Worm (Caenorhabditis elegans) whole organism, late embryonic: ENCODE results near the gene cdka-1.

Source experiments
- C08G9.2 ChIP-seq: sonication (generic microtip); optimal IDR thresholded peaks from 2 replicates; lab custom pipeline; 2016; ENCODE audit warnings: mild to moderate bottlenecking, missing genetic modification characterization, moderate library complexity, missing compliant biosample characterization
- C38D4.7 ChIP-seq: fragments of 200-800 bp; sonication (Bioruptor generic); optimal IDR thresholded peaks from 2 replicates; lab custom pipeline; 2018; ENCODE audit warnings: mild to moderate bottlenecking, missing genetic modification characterization, moderate library complexity, missing compliant biosample characterization
- F13H6.1 ChIP-seq: sonication (generic microtip); optimal IDR thresholded peaks from 2 replicates; lab custom pipeline; 2016; ENCODE audit warnings: missing genetic modification characterization, missing compliant biosample characterization
- K02D7.2 ChIP-seq: sonication (generic microtip); optimal IDR thresholded peaks from 2 replicates; lab custom pipeline; 2017; ENCODE audit warnings: mild to moderate bottlenecking, missing genetic modification characterization, missing compliant biosample characterization
- ahr-1 ChIP-seq: sonication (generic microtip); optimal IDR thresholded peaks from 2 replicates; lab custom pipeline; 2016; ENCODE audit warnings: missing genetic modification characterization, missing compliant biosample characterization
- ceh-19 ChIP-seq: fragments of 200-800 bp; sonication (Bioruptor generic); optimal IDR thresholded peaks from 2 replicates; lab custom pipeline; 2018; ENCODE audit warnings: mild to moderate bottlenecking, missing genetic modification characterization, missing compliant biosample characterization
- ceh-24 ChIP-seq: sonication (generic microtip); optimal IDR thresholded peaks from 2 replicates; lab custom pipeline; 2016; ENCODE audit warnings: mild to moderate bottlenecking, missing genetic modification characterization, missing compliant biosample characterization
- ceh-31 ChIP-seq: sonication (generic microtip); optimal IDR thresholded peaks from 2 replicates; lab custom pipeline; 2016; ENCODE audit warnings: missing genetic modification characterization, missing compliant biosample characterization
- ceh-34 ChIP-seq: sonication (generic microtip); optimal IDR thresholded peaks from 2 replicates; lab custom pipeline; 2016; ENCODE audit warnings: mild to moderate bottlenecking, missing genetic modification characterization, missing compliant biosample characterization
- ceh-45 ChIP-seq: fragments of 200-800 bp; sonication (Bioruptor generic); IDR thresholded peaks from 2 replicates; pipeline ENCODE4 v1.3.6; 2022; ENCODE audit warnings: missing genetic modification reagents, missing genetic modification characterization, missing compliant biosample characterization
- ceh-48 ChIP-seq: sonication (generic microtip); optimal IDR thresholded peaks from 2 replicates; lab custom pipeline; 2016; ENCODE audit warnings: missing genetic modification characterization, inconsistent platforms, missing compliant biosample characterization
- ceh-9 ChIP-seq: sonication (generic microtip); optimal IDR thresholded peaks from 2 replicates; lab custom pipeline; 2016; ENCODE audit warnings: mild to moderate bottlenecking, missing genetic modification characterization, inconsistent platforms, missing compliant biosample characterization
- che-1 ChIP-seq: sonication (generic microtip); optimal IDR thresholded peaks from 2 replicates; lab custom pipeline; 2016; ENCODE audit warnings: mild to moderate bottlenecking, missing genetic modification characterization, missing compliant biosample characterization
- dmd-4 ChIP-seq: sonication (generic microtip); optimal IDR thresholded peaks from 2 replicates; lab custom pipeline; 2016; ENCODE audit warnings: borderline replicate concordance, missing genetic modification characterization, missing compliant biosample characterization
- elt-2 ChIP-seq: sonication (generic microtip); optimal IDR thresholded peaks from 2 replicates; lab custom pipeline; 2016; ENCODE audit warnings: missing genetic modification reagents, missing genetic modification characterization, missing compliant biosample characterization
- ets-4 ChIP-seq: sonication (generic microtip); optimal IDR thresholded peaks from 2 replicates; lab custom pipeline; 2016; ENCODE audit warnings: missing genetic modification characterization, missing compliant biosample characterization
- eyg-1 ChIP-seq: sonication (generic microtip); optimal IDR thresholded peaks from 2 replicates; lab custom pipeline; 2016; ENCODE audit warnings: missing genotype, missing genetic modification characterization, missing compliant biosample characterization
- fax-1 ChIP-seq: sonication (generic microtip); optimal IDR thresholded peaks from 2 replicates; lab custom pipeline; 2016; ENCODE audit warnings: missing genotype, missing genetic modification characterization, missing compliant biosample characterization
- fkh-6 ChIP-seq: sonication (generic microtip); optimal IDR thresholded peaks from 2 replicates; lab custom pipeline; 2016; ENCODE audit warnings: missing genetic modification characterization, missing compliant biosample characterization
- gmeb-2 ChIP-seq: sonication (generic microtip); optimal IDR thresholded peaks from 2 replicates; lab custom pipeline; 2016; ENCODE audit warnings: missing genetic modification characterization, inconsistent platforms, missing compliant biosample characterization
- hlh-13 ChIP-seq: fragments of 200-800 bp; sonication (Bioruptor generic); optimal IDR thresholded peaks from 2 replicates; lab custom pipeline; 2018; ENCODE audit warnings: mild to moderate bottlenecking, missing genetic modification characterization, missing compliant biosample characterization
- hlh-15 ChIP-seq: sonication (generic microtip); optimal IDR thresholded peaks from 2 replicates; lab custom pipeline; 2016; ENCODE audit warnings: missing genetic modification characterization, missing compliant biosample characterization
- hlh-30 ChIP-seq: sonication (generic microtip); optimal IDR thresholded peaks from 2 replicates; lab custom pipeline; 2017; ENCODE audit warnings: antibody characterized with exemption, missing genetic modification characterization, missing compliant biosample characterization; ENCODE audit not compliant: insufficient read depth
- hlh-6 ChIP-seq: sonication (generic microtip); optimal IDR thresholded peaks from 2 replicates; lab custom pipeline; 2016; ENCODE audit warnings: missing genotype, missing genetic modification characterization, missing compliant biosample characterization
- hlh-8 ChIP-seq: sonication (generic microtip); optimal IDR thresholded peaks from 2 replicates; lab custom pipeline; 2016; ENCODE audit warnings: missing genotype, missing genetic modification characterization, missing compliant biosample characterization
- lim-6 ChIP-seq: sonication (generic microtip); optimal IDR thresholded peaks from 2 replicates; lab custom pipeline; 2016; ENCODE audit warnings: missing genetic modification characterization, missing compliant biosample characterization
- lin-11 ChIP-seq: fragments of 200-800 bp; sonication (Bioruptor generic); optimal IDR thresholded peaks from 2 replicates; lab custom pipeline; 2018; ENCODE audit warnings: mild to moderate bottlenecking, missing genetic modification characterization, missing compliant biosample characterization
- madf-2 ChIP-seq: sonication (generic microtip); optimal IDR thresholded peaks from 2 replicates; lab custom pipeline; 2017; ENCODE audit warnings: missing genetic modification characterization, missing compliant biosample characterization
- mec-3 ChIP-seq: sonication (generic microtip); optimal IDR thresholded peaks from 2 replicates; lab custom pipeline; 2016; ENCODE audit warnings: borderline replicate concordance, missing genetic modification characterization, missing compliant biosample characterization
- nhr-232 ChIP-seq: sonication (generic microtip); optimal IDR thresholded peaks from 2 replicates; lab custom pipeline; 2016; ENCODE audit warnings: missing genetic modification characterization, missing compliant biosample characterization
- pax-1 ChIP-seq: fragments of 150-350 bp; optimal IDR thresholded peaks from 2 replicates; lab custom pipeline; 2014; ENCODE audit warnings: missing biosample characterization, missing genetic modification characterization
- pha-2 ChIP-seq: sonication (generic microtip); optimal IDR thresholded peaks from 2 replicates; lab custom pipeline; 2017; ENCODE audit warnings: mild to moderate bottlenecking, missing genetic modification characterization, missing compliant biosample characterization
- pha-4 ChIP-seq: fragments of 150-350 bp; optimal IDR thresholded peaks from 2 replicates; lab custom pipeline; 2018; ENCODE audit warnings: missing biosample characterization, missing genetic modification reagents, missing genetic modification characterization
- pqm-1 ChIP-seq: sonication (generic microtip); optimal IDR thresholded peaks from 2 replicates; lab custom pipeline; 2016; ENCODE audit warnings: missing genetic modification characterization, missing compliant biosample characterization
- ref-2 ChIP-seq: sonication (generic microtip); optimal IDR thresholded peaks from 2 replicates; lab custom pipeline; 2016; ENCODE audit warnings: missing genetic modification characterization, missing compliant biosample characterization
- rnt-1 ChIP-seq: sonication (generic microtip); optimal IDR thresholded peaks from 2 replicates; lab custom pipeline; 2016; ENCODE audit warnings: missing genetic modification characterization, missing compliant biosample characterization
- sox-2 ChIP-seq: fragments of 200-800 bp; sonication (Bioruptor generic); IDR thresholded peaks from 2 replicates; pipeline ENCODE4 v1.3.6; 2022; ENCODE audit warnings: missing genetic modification reagents, missing genetic modification characterization, missing compliant biosample characterization
- unc-3 ChIP-seq, 2 experiments: fragments of 200-800 bp in 1 of 2; sonication (Bioruptor generic) in 1 of 2; sonication (generic microtip) in 1 of 2; conservative IDR thresholded peaks in 1 of 2; optimal IDR thresholded peaks in 1 of 2; 2 replicates each; pipeline versions ENCODE4 v1.3.6 to Lab custom; 2016 to 2022; ENCODE audit warnings: missing compliant biosample characterization in 2 of 2, missing genetic modification characterization in 2 of 2, missing genetic modification reagents in 1 of 2
- unc-55 ChIP-seq: sonication (generic microtip); optimal IDR thresholded peaks from 2 replicates; lab custom pipeline; 2017; ENCODE audit warnings: missing biosample characterization, missing genetic modification reagents, missing genetic modification characterization
- zip-5 ChIP-seq: sonication (generic microtip); optimal IDR thresholded peaks from 2 replicates; lab custom pipeline; 2016; ENCODE audit warnings: missing genetic modification characterization, missing compliant biosample characterization

The cdka-1 gene

DNA sequence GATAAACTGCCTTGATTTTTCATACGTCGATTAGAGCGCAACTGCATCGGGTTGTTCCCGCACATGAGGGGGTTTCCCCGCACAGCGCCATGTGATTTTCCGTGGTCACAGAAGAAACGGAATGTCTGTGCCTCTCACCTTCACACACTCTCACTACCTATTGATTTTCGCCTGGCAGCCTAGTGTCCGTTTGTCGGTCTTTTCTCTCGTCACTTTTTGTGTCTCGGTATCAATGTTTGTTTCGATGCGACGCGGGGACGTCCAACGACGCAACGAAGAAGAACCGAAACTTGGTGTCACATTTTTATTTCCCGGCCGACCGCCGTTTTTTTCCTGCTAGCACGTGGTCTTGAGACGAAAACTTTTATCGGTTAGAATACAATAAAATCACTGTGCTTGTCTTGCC is 9.2 kb upstream of the cdka-1 start (continued):
- TF ChIP-seq ceh-24 (tag; lab: Kevin White, UChicago) (no peak), hlh-15 (tag; lab: Kevin White, UChicago) (no peak), pha-4 (tag; lab: Kevin White, UChicago) (no peak), lim-6 (tag; lab: Kevin White, UChicago) (no peak), ceh-31 (tag; lab: Kevin White, UChicago) (peak; percentile 83), ceh-9 (no peak), K02D7.2 (tag; lab: Kevin White, UChicago) (no peak), hlh-6 (tag; lab: Kevin White, UChicago) (no peak), C08G9.2 (tag; lab: Kevin White, UChicago) (no peak), ceh-34 (tag; lab: Kevin White, UChicago) (peak; percentile 83), ceh-48 (tag; lab: Kevin White, UChicago) (peak; percentile 96), hlh-8 (tag; lab: Kevin White, UChicago) (peak; percentile 63), ceh-19 (peak; percentile 7), F13H6.1 (tag; lab: Kevin White, UChicago) (peak; percentile 85), elt-2 (peak; percentile 76), C38D4.7 (GFP tag; lab: Kevin White, UChicago) (no peak), pha-2 (tag; lab: Kevin White, UChicago) (no peak), gmeb-2 (tag; lab: Kevin White, UChicago) (no peak), fax-1 (no peak), rnt-1 (tag; lab: Kevin White, UChicago) (peak; percentile 86), unc-3 (GFP tag; conservative IDR thresholded peaks at IDR 0.05; lab: Robert Waterston, UW) (no peak), unc-3 (tag; optimal IDR thresholded peaks at IDR 0.05; lab: Kevin White, UChicago) (no peak), nhr-232 (tag; lab: Kevin White, UChicago) (no peak), che-1 (tag; lab: Kevin White, UChicago) (peak; percentile 7), lin-11 (no peak), hlh-13 (GFP tag; lab: Kevin White, UChicago) (no peak), ref-2 (tag; lab: Kevin White, UChicago) (peak; percentile 86), ets-4 (peak; percentile 93), pqm-1 (peak; percentile 87), mec-3 (tag; lab: Kevin White, UChicago) (no peak), zip-5 (no peak), eyg-1 (tag; lab: Kevin White, UChicago) (no peak)

DNA sequence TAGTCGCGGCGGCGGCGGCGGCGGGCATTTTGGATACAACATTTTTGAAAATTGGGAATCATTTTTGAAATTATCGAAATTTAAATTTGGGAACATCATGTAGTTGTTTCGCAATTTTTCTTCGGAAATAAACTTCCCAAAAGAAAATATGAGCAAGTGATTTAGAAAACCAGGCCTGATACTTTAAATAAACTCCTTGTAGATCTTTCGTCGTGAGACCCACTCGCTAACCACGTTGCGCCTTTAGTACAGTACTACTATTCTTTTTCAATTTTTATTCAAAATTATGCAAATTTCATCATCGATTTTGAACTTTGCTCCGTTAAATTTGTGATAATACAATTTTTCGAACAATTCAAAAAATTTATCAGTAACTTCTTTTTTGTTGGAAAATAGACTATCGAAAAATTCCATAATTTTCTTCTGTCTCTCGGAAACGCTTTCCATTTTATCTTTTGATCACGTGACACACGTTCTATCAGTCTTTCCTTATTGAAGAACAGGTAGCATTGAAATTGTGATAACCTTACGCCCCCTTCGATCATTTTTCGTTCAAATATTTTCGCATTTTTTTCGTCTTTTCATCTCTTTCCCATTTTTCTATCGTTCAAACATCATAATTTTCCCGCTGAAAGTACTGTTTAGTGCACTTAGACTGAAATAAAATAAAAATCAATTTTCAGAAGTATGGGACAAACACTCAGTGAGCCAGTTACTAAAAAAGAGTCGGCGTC is 8.6 kb upstream of the cdka-1 start, which contains the start of gene ppm-2:
ppm-2 (plus strand) TSS at position 684 of the 734 bp plus-strand sequence.
- TF ChIP-seq hlh-30 = peak; percentile 35
- no peak for TF ChIP-seq unc-55

DNA sequence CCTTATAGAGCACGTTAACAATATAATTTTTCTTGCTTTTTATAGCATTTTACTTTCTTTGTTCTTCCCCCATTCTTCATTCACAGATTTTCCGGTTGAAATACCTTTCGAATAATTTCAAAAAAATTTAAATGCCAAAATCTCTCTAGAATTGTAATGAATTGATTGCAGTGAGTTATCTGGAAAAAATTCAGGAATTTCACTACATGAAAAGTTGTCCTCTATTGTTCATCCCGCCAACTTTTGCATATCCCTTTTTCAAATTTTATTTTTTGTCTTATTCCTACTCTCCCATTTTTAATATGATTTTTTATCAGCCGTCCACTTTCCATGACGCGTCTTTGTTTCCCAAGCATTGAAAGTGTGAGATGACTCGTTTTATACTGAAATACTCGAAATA is 5.2 kb upstream of the cdka-1 start:
- TF ChIP-seq ceh-24 (tag; lab: Kevin White, UChicago) (no peak), hlh-15 (tag; lab: Kevin White, UChicago) (no peak), ceh-31 (tag; lab: Kevin White, UChicago) (no peak), ceh-45 (GFP tag; lab: Robert Waterston, UW) (no peak), ahr-1 (tag; lab: Kevin White, UChicago) (no peak), dmd-4 (no peak), pax-1 (tag; lab: Kevin White, UChicago) (no peak), fax-1 (no peak), sox-2 (no peak), hlh-8 (tag; lab: Kevin White, UChicago) (no peak), madf-2 (no peak), fkh-6 (tag; lab: Kevin White, UChicago) (no peak)
